Worm (Caenorhabditis elegans): ENCODE data around the gene C07H6.2.

The C07H6.2 gene

DNA sequence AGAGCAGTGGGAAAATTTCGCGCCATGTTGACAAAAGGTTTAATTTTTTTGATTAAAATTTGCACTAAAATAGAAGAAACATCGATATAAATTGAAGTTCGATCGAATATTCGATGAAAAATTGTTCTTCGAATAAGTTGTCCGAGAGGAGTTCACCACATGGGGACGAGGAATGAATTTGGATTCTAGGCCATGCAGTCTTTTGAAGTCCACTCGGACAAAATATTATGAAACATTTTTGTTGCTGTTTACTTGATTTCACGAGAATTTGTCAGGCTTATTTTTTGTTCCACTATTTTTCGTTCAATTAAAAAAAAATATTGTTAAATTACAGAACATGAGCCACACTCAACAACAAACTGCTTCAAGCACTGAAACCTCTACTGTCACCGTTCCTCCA, at the start of gene C07H6.2, which contains the start of gene cux-7:
TSS of gene C07H6.2 (plus strand) at position 338 of the 400 bp plus-strand sequence.
TSS of gene cux-7 (minus strand) at position 174 of the 400 bp plus-strand sequence.
- TF ChIP-seq zag-1 (tag; optimal IDR thresholded peaks at IDR 0.05) (no peak), ZK546.5 (tag; optimal IDR thresholded peaks at IDR 0.05) (peak in 1 of 2 experiments; percentile 24), daf-19 (GFP tag; conservative IDR thresholded peaks at IDR 0.05) (no peak), dve-1 (tag; optimal IDR thresholded peaks at IDR 0.05; ENCODE audit: insufficient read depth) (peak; percentile 92), F26F4.8 (GFP tag; conservative IDR thresholded peaks at IDR 0.05) (no peak), T20F7.1 (GFP tag; optimal IDR thresholded peaks at IDR 0.05) (peak; percentile 87), ceh-32 (tag; optimal IDR thresholded peaks at IDR 0.05; ENCODE audit: poor library complexity) (peak; percentile 66), arid-1 (GFP tag; conservative IDR thresholded peaks at IDR 0.05) (peak; percentile 88), hlh-11 (tag; optimal IDR thresholded peaks at IDR 0.05) (peak; percentile 82), rbr-2 (tag; optimal IDR thresholded peaks at IDR 0.05) (peak; percentile 90), mes-2 (tag; optimal IDR thresholded peaks at IDR 0.05; ENCODE audit: poor library complexity, severe bottlenecking) (peak; percentile 100), saeg-2 (GFP tag; IDR thresholded peaks at IDR 0.05) (no peak), lin-39 (tag; optimal IDR thresholded peaks at IDR 0.05) (no peak), ctbp-1 (GFP tag; IDR thresholded peaks at IDR 0.05) (peak; percentile 56; the same call in 1 of the 2 replicates), ceh-20 (GFP tag; IDR thresholded peaks at IDR 0.05) (peak; percentile 82), gei-8 (GFP tag; optimal IDR thresholded peaks at IDR 0.05) (peak; percentile 39), tag-97 (GFP tag; IDR thresholded peaks at IDR 0.05) (peak; percentile 99), Y48G9A.11 (GFP tag; IDR thresholded peaks at IDR 0.05) (peak; percentile 94), lir-3 (tag; optimal IDR thresholded peaks at IDR 0.05) (peak; percentile 54), ceh-44 (GFP tag; IDR thresholded peaks at IDR 0.05) (peak; percentile 93), nhr-10 (tag; optimal IDR thresholded peaks at IDR 0.05) (no peak), T26A8.4 (GFP tag; IDR thresholded peaks at IDR 0.05) (peak; percentile 86), hif-1 (tag; optimal IDR thresholded peaks at IDR 0.05) (peak in 1 of 2 experiments; percentile 96), lin-15B (tag; optimal IDR thresholded peaks at IDR 0.05) (peak; percentile 72), unc-130 (GFP tag; optimal IDR thresholded peaks at IDR 0.05) (peak; percentile 98), R02D3.7 (tag; optimal IDR thresholded peaks at IDR 0.05) (no peak), aly-2 (tag; optimal IDR thresholded peaks at IDR 0.05) (no peak), nhr-48 (tag; optimal IDR thresholded peaks at IDR 0.05) (no peak), F37D6.2 (tag; optimal IDR thresholded peaks at IDR 0.05) (peak; percentile 85), mdl-1 (tag; optimal IDR thresholded peaks at IDR 0.05) (peak in 1 of 2 experiments; percentile 19), egl-27 (tag; optimal IDR thresholded peaks at IDR 0.05) (no peak), lin-38 (GFP tag; IDR thresholded peaks at IDR 0.05) (peak; percentile 85), ceh-82 (tag; optimal IDR thresholded peaks at IDR 0.05) (no peak), madf-5 (GFP tag; IDR thresholded peaks at IDR 0.05) (0 out of 4 replicates have a peak, but pooled peaks of 1 of the 2 experiments have one; percentile 50), unc-62 (GFP tag; optimal IDR thresholded peaks at IDR 0.05 in 1 of 2) (peak in 1 of 2 experiments; percentile 97), unc-62 (tag; optimal IDR thresholded peaks at IDR 0.05) (no peak), zfp-2 (tag; optimal IDR thresholded peaks at IDR 0.05) (peak; percentile 53), jun-1 (tag; optimal IDR thresholded peaks at IDR 0.05) (no peak), egl-43 (GFP tag; IDR thresholded peaks at IDR 0.05) (no peak), Y105C5A.15 (GFP tag; IDR thresholded peaks at IDR 0.05) (no peak), spr-1 (tag; optimal IDR thresholded peaks at IDR 0.05) (peak; percentile 69), tra-1 (GFP tag; IDR thresholded peaks at IDR 0.05) (peak; percentile 89; the same call in 1 of the 2 replicates), nhr-102 (tag; optimal IDR thresholded peaks at IDR 0.05) (peak; percentile 88), daf-8 (GFP tag; IDR thresholded peaks at IDR 0.05) (no peak), nhr-42 (GFP tag; IDR thresholded peaks at IDR 0.05) (0 out of 2 replicates have a peak, but pooled peaks have one; percentile 44), D1046.2 (GFP tag; IDR thresholded peaks at IDR 0.05) (peak; percentile 88; the same call in 1 of the 2 replicates), ztf-11 (tag; optimal IDR thresholded peaks at IDR 0.05) (no peak), spr-3 (GFP tag; optimal IDR thresholded peaks at IDR 0.05) (peak; percentile 47), daf-12 (tag; optimal IDR thresholded peaks at IDR 0.05) (no peak), hlh-30 (tag; optimal IDR thresholded peaks at IDR 0.05; ENCODE audit: insufficient read depth) (no peak), dpl-1 (GFP tag; optimal IDR thresholded peaks at IDR 0.05) (peak; percentile 92)
